Worm (Caenorhabditis elegans) whole organism, L4/young adult: Measurements from ENCODE around the gene F59B2.3.

ENCODE experiments used
- W03F9.2 ChIP-seq: fragments of 150-350 bp; optimal IDR thresholded peaks from 2 replicates; lab custom pipeline; 2014; ENCODE audit warnings: missing biosample characterization, missing genetic modification characterization
- him-1 ChIP-seq: sonication (generic microtip); optimal IDR thresholded peaks from 2 replicates; lab custom pipeline; 2016; ENCODE audit warnings: missing genotype, missing genetic modification reagents, missing genetic modification characterization, missing compliant biosample characterization

- TF ChIP-seq him-1 (tag; lab: Kevin White, UChicago) (no peak), W03F9.2 (tag; lab: Kevin White, UChicago) (no peak)
Measured at ce11 chrIII:8955536-8955935, 44.0 kb downstream of the F59B2.3 start.
